Fruit fly (Drosophila melanogaster) whole organism, embryonic: ENCODE data around the gene jb.

Experiments used
- BtbVII ChIP-seq: fragments of 200-800 bp; sonication (Bioruptor generic); optimal IDR thresholded peaks from 3 replicates; lab custom pipeline; 2017; ENCODE audit warnings: missing biosample characterization, mild to moderate bottlenecking, missing genetic modification characterization
- CG1024 ChIP-seq: fragments of 200-800 bp; sonication (Bioruptor generic); IDR thresholded peaks from 2 replicates; pipeline ENCODE4 v1.3.6; 2022; ENCODE audit warnings: missing biosample characterization, missing genetic modification characterization
- CG14965 ChIP-seq: fragments of 200-800 bp; sonication (Bioruptor generic); optimal IDR thresholded peaks from 2 replicates; lab custom pipeline; 2016; ENCODE audit warnings: missing biosample characterization, missing genetic modification characterization, borderline replicate concordance
- CG16813 ChIP-seq: fragments of 200-800 bp; sonication (Bioruptor generic); IDR thresholded peaks from 3 replicates; pipeline ENCODE4 v1.3.6; 2022; ENCODE audit warnings: missing biosample characterization, missing genetic modification characterization; ENCODE audit not compliant: partially characterized antibody
- CG18764 ChIP-seq: fragments of 200-800 bp; sonication (Bioruptor generic); optimal IDR thresholded peaks from 3 replicates; lab custom pipeline; 2016; ENCODE audit warnings: missing biosample characterization, missing genetic modification characterization
- CG34422 ChIP-seq: fragments of 200-800 bp; sonication (Bioruptor generic); IDR thresholded peaks from 3 replicates; pipeline ENCODE4 v1.3.6; 2022; ENCODE audit warnings: missing biosample characterization, missing genetic modification characterization
- CG7928 ChIP-seq: fragments of 200-800 bp; sonication (Bioruptor generic); optimal IDR thresholded peaks from 2 replicates; lab custom pipeline; 2017; ENCODE audit warnings: missing biosample characterization, mild to moderate bottlenecking, missing genetic modification characterization
- CG7987 ChIP-seq: fragments of 200-800 bp; sonication (Bioruptor generic); optimal IDR thresholded peaks from 2 replicates; lab custom pipeline; 2018; ENCODE audit warnings: missing biosample characterization, mild to moderate bottlenecking, missing genetic modification characterization, moderate library complexity
- D19A ChIP-seq: fragments of 200-800 bp; optimal IDR thresholded peaks from 3 replicates; lab custom pipeline; 2019; ENCODE audit warnings: missing biosample characterization, mild to moderate bottlenecking, missing genetic modification characterization, moderate library complexity
- NfI ChIP-seq: fragments of 200-800 bp; sonication (Bioruptor generic); optimal IDR thresholded peaks from 3 replicates; lab custom pipeline; 2018; ENCODE audit warnings: missing biosample characterization, mild to moderate bottlenecking, missing genetic modification characterization, moderate library complexity
- row ChIP-seq: fragments of 200-800 bp; sonication (Bioruptor generic); IDR thresholded peaks from 3 replicates; pipeline ENCODE4 v1.3.6; 2022; ENCODE audit warnings: missing biosample characterization, missing genetic modification characterization

DNA sequence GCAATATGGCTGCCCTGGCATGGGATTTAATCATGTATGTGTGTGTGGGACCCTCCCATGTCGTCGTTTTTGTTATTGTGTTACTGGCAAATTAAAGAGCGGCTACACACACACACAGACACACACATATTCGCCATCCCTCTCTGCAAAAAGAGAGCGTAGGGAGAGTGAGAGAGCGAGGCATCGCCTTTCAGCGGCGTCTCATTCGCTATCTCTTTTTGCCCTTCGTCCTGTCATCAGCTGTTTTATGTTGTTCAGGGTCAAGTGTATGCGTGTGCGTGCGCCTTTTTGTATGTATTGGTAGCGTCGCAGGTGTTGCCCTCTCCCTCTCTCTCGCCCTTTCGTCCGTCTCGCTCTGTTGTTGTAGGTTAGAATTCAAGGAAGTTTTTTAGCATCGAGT is 46.3 kb upstream of the jb start:
- TF ChIP-seq CG14965 (GFP tag; lab: Kevin White, UChicago) = no peak
- no peak for TF ChIP-seq CG34422
- no peak for TF ChIP-seq NfI (GFP tag; lab: Kevin White, UChicago)
- no peak for TF ChIP-seq CG16813 (GFP tag; lab: Robert Waterston, UW)
- no peak for TF ChIP-seq BtbVII (GFP tag; lab: Kevin White, UChicago)
- no peak for TF ChIP-seq CG7987 (GFP tag; lab: Kevin White, UChicago)
- TF ChIP-seq CG1024 (GFP tag; lab: Robert Waterston, UW) = no peak
- no peak for TF ChIP-seq D19A (tag; lab: Kevin White, UChicago)
- TF ChIP-seq CG18764 (GFP tag; lab: Kevin White, UChicago) = no peak
- no peak for TF ChIP-seq CG7928 (GFP tag; lab: Kevin White, UChicago)
- TF ChIP-seq row (GFP tag; lab: Robert Waterston, UW) = no peak
